Worm (Caenorhabditis elegans) whole organism, late embryonic: ENCODE measurements around the gene srx-65.

Source experiments
- C08G9.2 ChIP-seq: sonication (generic microtip); optimal IDR thresholded peaks from 2 replicates; lab custom pipeline; 2016; ENCODE audit warnings: mild to moderate bottlenecking, missing genetic modification characterization, moderate library complexity, missing compliant biosample characterization
- F13H6.1 ChIP-seq: sonication (generic microtip); optimal IDR thresholded peaks from 2 replicates; lab custom pipeline; 2016; ENCODE audit warnings: missing genetic modification characterization, missing compliant biosample characterization
- K02D7.2 ChIP-seq: sonication (generic microtip); optimal IDR thresholded peaks from 2 replicates; lab custom pipeline; 2017; ENCODE audit warnings: mild to moderate bottlenecking, missing genetic modification characterization, missing compliant biosample characterization
- T23F11.4 ChIP-seq: fragments of 200-800 bp; sonication (Bioruptor generic); optimal IDR thresholded peaks from 2 replicates; lab custom pipeline; 2018; ENCODE audit warnings: mild to moderate bottlenecking, missing genetic modification characterization, missing compliant biosample characterization
- Y22D7AL.16 ChIP-seq: sonication (generic microtip); optimal IDR thresholded peaks from 2 replicates; lab custom pipeline; 2016; ENCODE audit warnings: missing genetic modification characterization, missing compliant biosample characterization
- ahr-1 ChIP-seq: sonication (generic microtip); optimal IDR thresholded peaks from 2 replicates; lab custom pipeline; 2016; ENCODE audit warnings: missing genetic modification characterization, missing compliant biosample characterization
- ceh-19 ChIP-seq: fragments of 200-800 bp; sonication (Bioruptor generic); optimal IDR thresholded peaks from 2 replicates; lab custom pipeline; 2018; ENCODE audit warnings: mild to moderate bottlenecking, missing genetic modification characterization, missing compliant biosample characterization
- ceh-2 ChIP-seq: sonication (generic microtip); optimal IDR thresholded peaks from 2 replicates; lab custom pipeline; 2016; ENCODE audit warnings: missing genotype, missing genetic modification characterization, missing compliant biosample characterization
- ceh-22 ChIP-seq: sonication (generic microtip); optimal IDR thresholded peaks from 2 replicates; lab custom pipeline; 2017; ENCODE audit warnings: missing biosample characterization, missing genetic modification characterization
- ceh-24 ChIP-seq: sonication (generic microtip); optimal IDR thresholded peaks from 2 replicates; lab custom pipeline; 2016; ENCODE audit warnings: mild to moderate bottlenecking, missing genetic modification characterization, missing compliant biosample characterization
- ceh-30 ChIP-seq: fragments of 150-350 bp; optimal IDR thresholded peaks from 2 replicates; lab custom pipeline; 2014; ENCODE audit warnings: missing biosample characterization, missing genetic modification characterization
- ceh-31 ChIP-seq: sonication (generic microtip); optimal IDR thresholded peaks from 2 replicates; lab custom pipeline; 2016; ENCODE audit warnings: missing genetic modification characterization, missing compliant biosample characterization
- ceh-45 ChIP-seq: fragments of 200-800 bp; sonication (Bioruptor generic); IDR thresholded peaks from 2 replicates; pipeline ENCODE4 v1.3.6; 2022; ENCODE audit warnings: missing genetic modification reagents, missing genetic modification characterization, missing compliant biosample characterization
- ceh-48 ChIP-seq: sonication (generic microtip); optimal IDR thresholded peaks from 2 replicates; lab custom pipeline; 2016; ENCODE audit warnings: missing genetic modification characterization, inconsistent platforms, missing compliant biosample characterization
- ceh-6 ChIP-seq: fragments of 200-800 bp; sonication (Bioruptor generic); optimal IDR thresholded peaks from 2 replicates; lab custom pipeline; 2018; ENCODE audit warnings: mild to moderate bottlenecking, missing genetic modification characterization, missing compliant biosample characterization
- che-1 ChIP-seq: sonication (generic microtip); optimal IDR thresholded peaks from 2 replicates; lab custom pipeline; 2016; ENCODE audit warnings: mild to moderate bottlenecking, missing genetic modification characterization, missing compliant biosample characterization
- dve-1 ChIP-seq: sonication (generic microtip); optimal IDR thresholded peaks from 2 replicates; lab custom pipeline; 2017; ENCODE audit warnings: antibody characterized with exemption, mild to moderate bottlenecking, missing genetic modification characterization, missing compliant biosample characterization
- elt-2 ChIP-seq: sonication (generic microtip); optimal IDR thresholded peaks from 2 replicates; lab custom pipeline; 2016; ENCODE audit warnings: missing genetic modification reagents, missing genetic modification characterization, missing compliant biosample characterization
- hlh-13 ChIP-seq: fragments of 200-800 bp; sonication (Bioruptor generic); optimal IDR thresholded peaks from 2 replicates; lab custom pipeline; 2018; ENCODE audit warnings: mild to moderate bottlenecking, missing genetic modification characterization, missing compliant biosample characterization
- hlh-15 ChIP-seq: sonication (generic microtip); optimal IDR thresholded peaks from 2 replicates; lab custom pipeline; 2016; ENCODE audit warnings: missing genetic modification characterization, missing compliant biosample characterization
- lim-6 ChIP-seq: sonication (generic microtip); optimal IDR thresholded peaks from 2 replicates; lab custom pipeline; 2016; ENCODE audit warnings: missing genetic modification characterization, missing compliant biosample characterization
- lin-11 ChIP-seq: fragments of 200-800 bp; sonication (Bioruptor generic); optimal IDR thresholded peaks from 2 replicates; lab custom pipeline; 2018; ENCODE audit warnings: mild to moderate bottlenecking, missing genetic modification characterization, missing compliant biosample characterization
- madf-2 ChIP-seq: sonication (generic microtip); optimal IDR thresholded peaks from 2 replicates; lab custom pipeline; 2017; ENCODE audit warnings: missing genetic modification characterization, missing compliant biosample characterization
- nfya-1 ChIP-seq: sonication (generic microtip); optimal IDR thresholded peaks from 2 replicates; lab custom pipeline; 2017; ENCODE audit warnings: missing genetic modification characterization, mild to moderate bottlenecking, missing compliant biosample characterization, antibody characterized with exemption, moderate library complexity
- nhr-232 ChIP-seq: sonication (generic microtip); optimal IDR thresholded peaks from 2 replicates; lab custom pipeline; 2016; ENCODE audit warnings: missing genetic modification characterization, missing compliant biosample characterization
- pag-3 ChIP-seq: sonication (generic microtip); optimal IDR thresholded peaks from 2 replicates; lab custom pipeline; 2016; ENCODE audit warnings: missing compliant biosample characterization, missing genetic modification characterization, borderline replicate concordance
- pat-9 ChIP-seq: fragments of 200-800 bp; sonication (Bioruptor generic); optimal IDR thresholded peaks from 2 replicates; lab custom pipeline; 2018; ENCODE audit warnings: mild to moderate bottlenecking, missing genetic modification characterization, moderate library complexity, missing compliant biosample characterization
- pha-4 ChIP-seq: fragments of 150-350 bp; optimal IDR thresholded peaks from 2 replicates; lab custom pipeline; 2018; ENCODE audit warnings: missing biosample characterization, missing genetic modification reagents, missing genetic modification characterization
- pqm-1 ChIP-seq: sonication (generic microtip); optimal IDR thresholded peaks from 2 replicates; lab custom pipeline; 2016; ENCODE audit warnings: missing genetic modification characterization, missing compliant biosample characterization
- pros-1 ChIP-seq: fragments of 150-350 bp; optimal IDR thresholded peaks from 2 replicates; lab custom pipeline; 2014; ENCODE audit warnings: missing biosample characterization, missing genetic modification reagents, missing genetic modification characterization
- ref-2 ChIP-seq: sonication (generic microtip); optimal IDR thresholded peaks from 2 replicates; lab custom pipeline; 2016; ENCODE audit warnings: missing genetic modification characterization, missing compliant biosample characterization
- rnt-1 ChIP-seq: sonication (generic microtip); optimal IDR thresholded peaks from 2 replicates; lab custom pipeline; 2016; ENCODE audit warnings: missing genetic modification characterization, missing compliant biosample characterization
- sdc-2 ChIP-seq: sonication (generic microtip); optimal IDR thresholded peaks from 2 replicates; lab custom pipeline; 2016; ENCODE audit warnings: missing genotype, missing genetic modification characterization, missing compliant biosample characterization
- sox-2 ChIP-seq: fragments of 200-800 bp; sonication (Bioruptor generic); IDR thresholded peaks from 2 replicates; pipeline ENCODE4 v1.3.6; 2022; ENCODE audit warnings: missing genetic modification reagents, missing genetic modification characterization, missing compliant biosample characterization
- syd-9 ChIP-seq: sonication (generic microtip); optimal IDR thresholded peaks from 2 replicates; lab custom pipeline; 2016; ENCODE audit warnings: mild to moderate bottlenecking, missing genetic modification characterization, moderate library complexity, missing compliant biosample characterization
- tbx-7 ChIP-seq: sonication (generic microtip); optimal IDR thresholded peaks from 2 replicates; lab custom pipeline; 2016; ENCODE audit warnings: missing genotype, missing genetic modification characterization, missing compliant biosample characterization
- unc-3 ChIP-seq, 2 experiments: fragments of 200-800 bp in 1 of 2; sonication (Bioruptor generic) in 1 of 2; sonication (generic microtip) in 1 of 2; conservative IDR thresholded peaks in 1 of 2; optimal IDR thresholded peaks in 1 of 2; 2 replicates each; pipeline versions ENCODE4 v1.3.6 to Lab custom; 2016 to 2022; ENCODE audit warnings: missing compliant biosample characterization in 2 of 2, missing genetic modification characterization in 2 of 2, missing genetic modification reagents in 1 of 2
- unc-55 ChIP-seq: sonication (generic microtip); optimal IDR thresholded peaks from 2 replicates; lab custom pipeline; 2017; ENCODE audit warnings: missing biosample characterization, missing genetic modification reagents, missing genetic modification characterization
- unc-86 ChIP-seq: sonication (generic microtip); optimal IDR thresholded peaks from 2 replicates; lab custom pipeline; 2016; ENCODE audit warnings: missing genetic modification characterization, missing compliant biosample characterization
- ztf-16 ChIP-seq: sonication (generic microtip); optimal IDR thresholded peaks from 2 replicates; lab custom pipeline; 2017; ENCODE audit warnings: missing genetic modification characterization, missing compliant biosample characterization

Gene srx-65

DNA sequence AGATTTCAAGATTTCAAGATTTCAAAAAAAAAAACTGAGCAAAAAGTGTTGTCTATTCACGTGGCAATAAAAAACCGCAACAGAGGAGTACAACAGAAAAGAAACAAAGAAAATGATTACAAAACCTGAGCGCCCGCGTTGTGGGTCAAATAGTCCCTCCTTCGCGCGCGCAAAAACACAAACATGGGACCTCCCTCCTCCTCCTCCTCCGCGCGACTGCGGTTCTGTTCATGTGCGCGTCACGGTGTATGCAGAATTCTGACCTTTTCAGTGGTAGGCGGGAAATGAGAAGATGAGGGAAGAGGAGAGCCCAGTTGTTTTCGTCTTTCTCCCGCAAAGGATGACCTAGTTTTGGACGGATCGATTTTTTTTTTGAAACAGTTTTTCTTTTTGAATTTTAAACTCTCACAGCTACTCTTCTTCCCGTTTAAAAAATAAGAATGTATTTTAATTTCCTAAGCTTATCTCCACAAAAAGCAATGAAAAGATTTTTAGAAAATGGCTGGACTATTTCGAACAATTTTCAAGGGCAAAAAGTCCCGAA, 29.3 kb upstream of the srx-65 start, which contains the start of gene C17E7.4:
Gene C17E7.4, plus strand, starts transcription at position 494 of the 544 bp plus-strand sequence.
- TF ChIP-seq pat-9 (no peak), C08G9.2 (tag; lab: Kevin White, UChicago) (no peak), ceh-31 (no peak), unc-86 (tag; lab: Kevin White, UChicago) (no peak), nfya-1 (tag; lab: Kevin White, UChicago) (no peak), ceh-45 (no peak), unc-55 (no peak), sdc-2 (tag; lab: Kevin White, UChicago) (no peak), F13H6.1 (tag; lab: Kevin White, UChicago) (no peak), pros-1 (no peak), ceh-48 (no peak), unc-3 (GFP tag; conservative IDR thresholded peaks at IDR 0.05; lab: Robert Waterston, UW) (no peak), unc-3 (tag; optimal IDR thresholded peaks at IDR 0.05; lab: Kevin White, UChicago) (no peak), syd-9 (tag; lab: Kevin White, UChicago) (no peak), ref-2 (tag; lab: Kevin White, UChicago) (no peak), ceh-19 (GFP tag; lab: Kevin White, UChicago) (no peak), lin-11 (tag; lab: Kevin White, UChicago) (no peak), che-1 (no peak), pag-3 (tag; lab: Kevin White, UChicago) (no peak), sox-2 (GFP tag; lab: Robert Waterston, UW) (no peak)

- TF ChIP-seq nhr-232 (no peak), ceh-30 (no peak)
Measured at ce11 chrV:3894661-3895060, 27.1 kb upstream of the srx-65 start, which contains the start of gene sre-9. sre-9 (plus strand) TSS chrV:3894961.

DNA sequence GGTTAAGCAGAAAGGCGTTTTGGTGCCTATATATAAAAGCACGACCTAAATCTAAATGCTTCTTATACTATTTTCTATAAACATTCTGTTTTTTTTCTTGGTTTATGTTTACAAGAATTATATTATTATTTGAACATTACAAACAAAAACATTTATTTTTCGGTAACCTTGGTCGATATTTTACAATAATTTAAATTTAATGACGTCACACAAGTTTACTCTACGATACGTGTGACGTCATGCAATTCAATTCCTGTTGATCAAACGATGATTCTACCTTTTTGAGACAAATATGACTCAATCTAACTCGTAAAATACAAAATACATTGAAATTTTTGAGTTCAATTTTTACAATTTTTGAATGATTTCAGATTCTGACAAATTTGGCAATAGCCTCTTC, 25.7 kb upstream of the srx-65 start:
- TF ChIP-seq pag-3 (tag; lab: Kevin White, UChicago): no peak
- no peak for TF ChIP-seq unc-3 (GFP tag; conservative IDR thresholded peaks at IDR 0.05; lab: Robert Waterston, UW)
- no peak for TF ChIP-seq unc-3 (tag; optimal IDR thresholded peaks at IDR 0.05; lab: Kevin White, UChicago)
- TF ChIP-seq ceh-30: no peak
- no peak for TF ChIP-seq unc-86 (tag; lab: Kevin White, UChicago)
- no peak for TF ChIP-seq tbx-7 (tag; lab: Kevin White, UChicago)
- TF ChIP-seq ceh-31: no peak
- no peak for TF ChIP-seq pqm-1 (tag; lab: Kevin White, UChicago)
- TF ChIP-seq F13H6.1 (tag; lab: Kevin White, UChicago): no peak
- no peak for TF ChIP-seq lim-6 (tag; lab: Kevin White, UChicago)
- TF ChIP-seq K02D7.2: no peak
- no peak for TF ChIP-seq ceh-22
- TF ChIP-seq T23F11.4 (GFP tag; lab: Kevin White, UChicago): no peak
- TF ChIP-seq hlh-15 (tag; lab: Kevin White, UChicago): no peak
- TF ChIP-seq pros-1: no peak
- no peak for TF ChIP-seq ceh-24 (tag; lab: Kevin White, UChicago)
- no peak for TF ChIP-seq elt-2
- TF ChIP-seq ceh-6 (GFP tag; lab: Kevin White, UChicago): no peak
- TF ChIP-seq ahr-1 (tag; lab: Kevin White, UChicago): no peak
- no peak for TF ChIP-seq ceh-2 (tag; lab: Kevin White, UChicago)

ce11 chrV:3900102-3900501, 21.6 kb upstream of the srx-65 start, which contains the start of gene irld-22:
irld-22 (minus strand) TSS chrV:3900202.
- TF ChIP-seq Y22D7AL.16 (tag; lab: Kevin White, UChicago): no peak
- no peak for TF ChIP-seq rnt-1
- no peak for TF ChIP-seq hlh-13
- TF ChIP-seq ceh-2 (tag; lab: Kevin White, UChicago): no peak
- TF ChIP-seq C08G9.2 (tag; lab: Kevin White, UChicago): no peak
- TF ChIP-seq madf-2: no peak
- no peak for TF ChIP-seq pha-4 (tag; lab: Kevin White, UChicago)
- no peak for TF ChIP-seq dve-1 (tag; lab: Kevin White, UChicago)
- no peak for TF ChIP-seq sox-2 (GFP tag; lab: Robert Waterston, UW)
- no peak for TF ChIP-seq ztf-16
